Worm (Caenorhabditis elegans) whole organism, young adult: Measurements from ENCODE around the gene C56C10.4.

Source experiments
- B0035.1 ChIP-seq: sonication (generic microtip); optimal IDR thresholded peaks from 2 replicates; lab custom pipeline; 2016; ENCODE audit warnings: missing genetic modification characterization, mild to moderate bottlenecking, missing compliant biosample characterization, missing genotype, missing genetic modification reagents
- F33H1.4 ChIP-seq: fragments of 200-800 bp; sonication (Bioruptor generic); IDR thresholded peaks from 2 replicates; pipeline ENCODE4 v1.3.6; 2022; ENCODE audit warnings: missing genetic modification reagents, missing genetic modification characterization, missing compliant biosample characterization
- F39B2.1 ChIP-seq: fragments of 200-800 bp; sonication (Bioruptor generic); IDR thresholded peaks from 2 replicates; pipeline ENCODE4 v1.3.6; 2022; ENCODE audit warnings: missing genetic modification reagents, missing genetic modification characterization, missing compliant biosample characterization
- T26A5.8 ChIP-seq: sonication (generic microtip); optimal IDR thresholded peaks from 2 replicates; lab custom pipeline; 2016; ENCODE audit warnings: missing genetic modification characterization, missing compliant biosample characterization
- Y53G8AR.9 ChIP-seq: fragments of 200-800 bp; sonication (Bioruptor generic); conservative IDR thresholded peaks from 2 replicates; pipeline ENCODE4 v1.3.6; 2022; ENCODE audit warnings: missing genetic modification reagents, missing genetic modification characterization, missing compliant biosample characterization
- Y56A3A.18 ChIP-seq: fragments of 200-800 bp; sonication (Bioruptor generic); IDR thresholded peaks from 2 replicates; pipeline ENCODE4 v1.3.6; 2022; ENCODE audit warnings: missing genetic modification reagents, missing genetic modification characterization, missing compliant biosample characterization
- Y79H2A.3 ChIP-seq: fragments of 200-800 bp; sonication (Bioruptor generic); conservative IDR thresholded peaks from 2 replicates; pipeline ENCODE4 v1.3.6; 2022; ENCODE audit warnings: missing genetic modification reagents, missing genetic modification characterization, missing compliant biosample characterization
- Y95B8A.8 ChIP-seq: fragments of 200-800 bp; sonication (Bioruptor generic); IDR thresholded peaks from 2 replicates; pipeline ENCODE4 v1.3.6; 2022; ENCODE audit warnings: missing genetic modification reagents, missing genetic modification characterization, missing compliant biosample characterization
- ZK185.1 ChIP-seq: sonication (generic microtip); optimal IDR thresholded peaks from 2 replicates; lab custom pipeline; 2016; ENCODE audit warnings: mild to moderate bottlenecking, missing genetic modification characterization, missing compliant biosample characterization; ENCODE audit not compliant: poor library complexity, severe bottlenecking
- akir-1 ChIP-seq: fragments of 200-800 bp; sonication (Bioruptor generic); optimal IDR thresholded peaks from 2 replicates; lab custom pipeline; 2018; ENCODE audit warnings: mild to moderate bottlenecking, missing genetic modification characterization, moderate library complexity, missing compliant biosample characterization
- ama-1 ChIP-seq, 3 experiments: fragments of 150-350 bp in 1 of 3; sonication (generic microtip) in 2 of 3; optimal IDR thresholded peaks; 2 replicates each; lab custom pipeline; 2014 to 2018; ENCODE audit warnings: missing biosample characterization in 2 of 3, missing genetic modification characterization in 2 of 3, missing genetic modification reagents in 2 of 3
- aptf-3 ChIP-seq: fragments of 200-800 bp; sonication (Bioruptor generic); IDR thresholded peaks from 2 replicates; pipeline ENCODE4 v1.3.6; 2022; ENCODE audit warnings: missing genetic modification characterization, missing compliant biosample characterization
- attf-3 ChIP-seq: fragments of 200-800 bp; sonication (Bioruptor generic); conservative IDR thresholded peaks from 2 replicates; pipeline ENCODE4 v1.3.6; 2022; ENCODE audit warnings: missing genetic modification reagents, missing genetic modification characterization, missing compliant biosample characterization
- attf-5 ChIP-seq: fragments of 200-800 bp; sonication (Bioruptor generic); optimal IDR thresholded peaks from 2 replicates; lab custom pipeline; 2018; ENCODE audit warnings: mild to moderate bottlenecking, missing genetic modification characterization, missing compliant biosample characterization
- bed-2 ChIP-seq: fragments of 200-800 bp; sonication (Bioruptor generic); IDR thresholded peaks from 2 replicates; pipeline ENCODE4 v1.3.6; 2022; ENCODE audit warnings: missing genetic modification reagents, missing genetic modification characterization, missing compliant biosample characterization
- cebp-1 ChIP-seq, 2 experiments: fragments of 200-800 bp in 1 of 2; sonication (Bioruptor generic) in 1 of 2; sonication (generic microtip) in 1 of 2; IDR thresholded peaks in 1 of 2; optimal IDR thresholded peaks in 1 of 2; 2 replicates each; pipeline versions ENCODE4 v1.3.6 to Lab custom; 2017 to 2022; ENCODE audit warnings: missing compliant biosample characterization in 2 of 2, missing genetic modification characterization in 2 of 2, mild to moderate bottlenecking in 1 of 2, missing genetic modification reagents in 1 of 2, moderate library complexity in 1 of 2
- ceh-100 ChIP-seq: fragments of 200-800 bp; sonication (Bioruptor generic); IDR thresholded peaks from 2 replicates; pipeline ENCODE4 v1.3.6; 2022; ENCODE audit warnings: missing genetic modification reagents, missing genetic modification characterization, missing compliant biosample characterization
- ceh-27 ChIP-seq: fragments of 200-800 bp; sonication (Bioruptor generic); optimal IDR thresholded peaks from 2 replicates; lab custom pipeline; 2018; ENCODE audit warnings: mild to moderate bottlenecking, missing genetic modification characterization, moderate library complexity, missing compliant biosample characterization
- ceh-40 ChIP-seq: fragments of 200-800 bp; sonication (Bioruptor generic); IDR thresholded peaks from 2 replicates; pipeline ENCODE4 v1.3.6; 2022; ENCODE audit warnings: missing genetic modification characterization, missing compliant biosample characterization
- ceh-58 ChIP-seq: fragments of 200-800 bp; sonication (Bioruptor generic); IDR thresholded peaks from 2 replicates; pipeline ENCODE4 v1.3.6; 2022; ENCODE audit warnings: missing genetic modification characterization, missing compliant biosample characterization
- ceh-91 ChIP-seq: fragments of 200-800 bp; sonication (Bioruptor generic); IDR thresholded peaks from 2 replicates; pipeline ENCODE4 v1.3.6; 2022; ENCODE audit warnings: missing genetic modification reagents, missing genetic modification characterization, missing compliant biosample characterization
- chd-7 ChIP-seq: sonication (generic microtip); optimal IDR thresholded peaks from 2 replicates; lab custom pipeline; 2016; ENCODE audit warnings: mild to moderate bottlenecking, missing genetic modification characterization, moderate library complexity, missing compliant biosample characterization
- dox-1 ChIP-seq: fragments of 200-800 bp; sonication (Bioruptor generic); IDR thresholded peaks from 2 replicates; pipeline ENCODE4 v1.3.6; 2022; ENCODE audit warnings: missing genetic modification reagents, missing genetic modification characterization, missing compliant biosample characterization
- dpl-1 ChIP-seq: fragments of 150-350 bp; optimal IDR thresholded peaks from 2 replicates; lab custom pipeline; 2014; ENCODE audit warnings: missing biosample characterization, missing genetic modification reagents, missing genetic modification characterization
- egrh-3 ChIP-seq: fragments of 200-800 bp; sonication (Bioruptor generic); IDR thresholded peaks from 2 replicates; pipeline ENCODE4 v1.3.6; 2022; ENCODE audit warnings: missing genetic modification reagents, missing genetic modification characterization, missing compliant biosample characterization
- fkh-3 ChIP-seq: sonication (generic microtip); optimal IDR thresholded peaks from 2 replicates; lab custom pipeline; 2016; ENCODE audit warnings: mild to moderate bottlenecking, missing genetic modification characterization, missing compliant biosample characterization
- hmg-1.2 ChIP-seq: fragments of 200-800 bp; sonication (Bioruptor generic); IDR thresholded peaks from 2 replicates; pipeline ENCODE4 v1.3.6; 2022; ENCODE audit warnings: missing genetic modification reagents, missing genetic modification characterization, missing compliant biosample characterization
- hrde-1 ChIP-seq: sonication (generic microtip); optimal IDR thresholded peaks from 2 replicates; lab custom pipeline; 2016; ENCODE audit warnings: missing genetic modification characterization, mild to moderate bottlenecking, missing compliant biosample characterization, moderate library complexity, missing genotype, missing genetic modification reagents, borderline replicate concordance
- let-607 ChIP-seq, 2 experiments: fragments of 200-800 bp in 1 of 2; sonication (Bioruptor generic) in 1 of 2; sonication (generic microtip) in 1 of 2; optimal IDR thresholded peaks; 2 replicates each; lab custom pipeline; 2016 to 2018; ENCODE audit warnings: mild to moderate bottlenecking in 2 of 2, missing compliant biosample characterization in 2 of 2, missing genetic modification characterization in 2 of 2, moderate library complexity in 2 of 2, missing genotype in 1 of 2
- lin-40 ChIP-seq: sonication (generic microtip); optimal IDR thresholded peaks from 2 replicates; lab custom pipeline; 2016; ENCODE audit warnings: missing genetic modification characterization, mild to moderate bottlenecking, missing compliant biosample characterization, missing genotype, missing genetic modification reagents
- lin-54 ChIP-seq: fragments of 200-800 bp; sonication (Bioruptor generic); optimal IDR thresholded peaks from 2 replicates; lab custom pipeline; 2018; ENCODE audit warnings: mild to moderate bottlenecking, missing genetic modification characterization, missing compliant biosample characterization
- lsl-1 ChIP-seq: fragments of 200-800 bp; sonication (Bioruptor generic); optimal IDR thresholded peaks from 2 replicates; lab custom pipeline; 2018; ENCODE audit warnings: mild to moderate bottlenecking, missing genetic modification characterization, moderate library complexity, missing compliant biosample characterization
- madf-6 ChIP-seq: fragments of 200-800 bp; sonication (Bioruptor generic); IDR thresholded peaks from 2 replicates; pipeline ENCODE4 v1.3.6; 2022; ENCODE audit warnings: missing genetic modification reagents, missing genetic modification characterization, missing compliant biosample characterization
- mcd-1 ChIP-seq: fragments of 200-800 bp; sonication (Bioruptor generic); IDR thresholded peaks from 2 replicates; pipeline ENCODE4 v1.3.6; 2022; ENCODE audit warnings: missing genetic modification reagents, missing genetic modification characterization, missing compliant biosample characterization
- mel-28 ChIP-seq: sonication (generic microtip); optimal IDR thresholded peaks from 2 replicates; lab custom pipeline; 2016; ENCODE audit warnings: borderline replicate concordance, mild to moderate bottlenecking, missing genetic modification characterization, missing compliant biosample characterization
- nhr-90 ChIP-seq: sonication (generic microtip); optimal IDR thresholded peaks from 2 replicates; lab custom pipeline; 2016; ENCODE audit warnings: missing genotype, mild to moderate bottlenecking, missing genetic modification characterization, missing compliant biosample characterization
- pbrm-1 ChIP-seq: fragments of 200-800 bp; sonication (Bioruptor generic); IDR thresholded peaks from 2 replicates; pipeline ENCODE4 v1.3.6; 2022; ENCODE audit warnings: missing genetic modification reagents, missing genetic modification characterization, missing compliant biosample characterization
- rpc-1 ChIP-seq, 2 experiments: fragments of 150-350 bp in 1 of 2; sonication (generic microtip) in 1 of 2; optimal IDR thresholded peaks; 2 replicates each; lab custom pipeline; 2014 to 2018; ENCODE audit warnings: missing biosample characterization in 1 of 2, missing genetic modification characterization in 1 of 2, missing genetic modification reagents in 1 of 2, missing genotype in 1 of 2
- snpc-1.3 ChIP-seq: sonication (generic microtip); optimal IDR thresholded peaks from 2 replicates; lab custom pipeline; 2017; ENCODE audit warnings: missing genetic modification characterization, mild to moderate bottlenecking, missing compliant biosample characterization, antibody characterized with exemption, moderate library complexity, missing genotype, missing genetic modification reagents; ENCODE audit not compliant: insufficient read depth
- snpc-4 ChIP-seq, 5 experiments: fragments of 150-350 bp in 1 of 5; sonication (generic microtip) in 4 of 5; optimal IDR thresholded peaks; 2 replicates each; lab custom pipeline; 2014 to 2018; ENCODE audit warnings: missing genetic modification characterization in 5 of 5, missing biosample characterization in 3 of 5, antibody characterized with exemption in 2 of 5, mild to moderate bottlenecking in 2 of 5, missing compliant biosample characterization in 2 of 5, missing genotype in 2 of 5, moderate library complexity in 2 of 5, missing genetic modification reagents in 1 of 5
- tbp1 ChIP-seq: fragments of 200-800 bp; sonication (Bioruptor generic); optimal IDR thresholded peaks from 2 replicates; lab custom pipeline; 2018; ENCODE audit warnings: mild to moderate bottlenecking, missing genetic modification characterization, missing compliant biosample characterization
- ztf-18 ChIP-seq: sonication (generic microtip); optimal IDR thresholded peaks from 2 replicates; lab custom pipeline; 2016; ENCODE audit warnings: missing genotype, mild to moderate bottlenecking, missing genetic modification characterization, missing compliant biosample characterization
- ztf-6 ChIP-seq: fragments of 200-800 bp; sonication (Bioruptor generic); IDR thresholded peaks from 2 replicates; pipeline ENCODE4 v1.3.6; 2022; ENCODE audit warnings: missing genetic modification reagents, missing genetic modification characterization, missing compliant biosample characterization

The C56C10.4 gene

ce11 chrII:6600973-6601372 lies 18.1 kb downstream of the C56C10.4 start, which contains the start of gene vps-33.2:
vps-33.2 (plus strand) TSS chrII:6601216.
- TF ChIP-seq F33H1.4 (GFP tag; lab: Robert Waterston, UW) (peak; percentile 51; the same call in 1 of the 2 replicates), akir-1 (GFP tag; lab: Kevin White, UChicago) (no peak), dpl-1 (GFP tag; lab: Kevin White, UChicago) (no peak), pbrm-1 (GFP tag; lab: Robert Waterston, UW) (0 out of 2 replicates have a peak, but pooled peaks have one; percentile 16), nhr-90 (tag; lab: Kevin White, UChicago) (no peak), ceh-40 (GFP tag; lab: Robert Waterston, UW) (no peak), ama-1 (optimal IDR thresholded peaks at IDR 0.05; lab: Kevin White, UChicago) (no peak), ama-1 (GFP tag; optimal IDR thresholded peaks at IDR 0.05; lab: Kevin White, UChicago) (no peak), fkh-3 (no peak), F39B2.1 (GFP tag; lab: Robert Waterston, UW) (no peak), snpc-1.3 (no peak), ztf-18 (tag; lab: Kevin White, UChicago) (no peak), rpc-1 (optimal IDR thresholded peaks at IDR 0.05; lab: Kevin White, UChicago) (no peak), rpc-1 (tag; optimal IDR thresholded peaks at IDR 0.05; lab: Kevin White, UChicago) (no peak), ZK185.1 (tag; lab: Kevin White, UChicago) (peak; percentile 34), lsl-1 (peak; percentile 50), attf-5 (GFP tag; lab: Kevin White, UChicago) (no peak), tbp1 (GFP tag; lab: Kevin White, UChicago) (peak; percentile 27), hrde-1 (tag; lab: Kevin White, UChicago) (no peak), bed-2 (no peak), Y56A3A.18 (GFP tag; lab: Robert Waterston, UW) (no peak), madf-6 (GFP tag; lab: Robert Waterston, UW) (peak; percentile 64), mcd-1 (peak; percentile 47; the same call in 1 of the 2 replicates), hmg-1.2 (GFP tag; lab: Robert Waterston, UW) (peak; percentile 99), Y79H2A.3 (GFP tag; lab: Robert Waterston, UW) (no peak), attf-3 (GFP tag; lab: Robert Waterston, UW) (0 out of 2 replicates have a peak, but pooled peaks have one; percentile 33), mel-28 (no peak), aptf-3 (GFP tag; lab: Robert Waterston, UW) (no peak), Y53G8AR.9 (GFP tag; lab: Robert Waterston, UW) (no peak), lin-54 (GFP tag; lab: Kevin White, UChicago) (peak; percentile 3), cebp-1 (GFP tag; IDR thresholded peaks at IDR 0.05; lab: Robert Waterston, UW) (no peak), cebp-1 (tag; optimal IDR thresholded peaks at IDR 0.05; lab: Kevin White, UChicago) (peak; percentile 41), lin-40 (peak; percentile 3), dox-1 (GFP tag; lab: Robert Waterston, UW) (peak; percentile 38; the same call in 1 of the 2 replicates), ceh-27 (GFP tag; lab: Kevin White, UChicago) (no peak), ceh-91 (no peak), snpc-4 (GFP tag; optimal IDR thresholded peaks at IDR 0.05; lab: Kevin White, UChicago) (no peak), snpc-4 (tag; optimal IDR thresholded peaks at IDR 0.05; lab: Kevin White, UChicago) (peak in 1 of 4 experiments; percentile 4)

DNA sequence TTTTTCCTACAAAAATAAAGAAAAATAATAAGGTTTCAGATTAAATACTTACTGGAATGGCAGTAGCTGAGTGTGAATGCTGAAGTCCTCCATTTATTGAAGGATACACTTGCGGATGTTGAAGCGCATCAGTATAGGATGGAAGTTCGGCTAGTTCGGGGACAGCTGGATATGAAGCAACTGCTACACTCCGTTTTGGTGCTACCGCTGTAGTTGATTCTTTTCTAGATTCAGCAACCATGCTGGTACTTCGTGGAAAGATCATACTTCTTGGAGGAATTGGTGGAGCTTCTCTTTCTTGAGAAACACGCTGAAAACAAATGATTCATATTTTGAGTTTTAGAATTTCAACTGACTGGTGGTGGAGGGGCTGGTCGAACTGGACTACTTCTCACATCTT lies 25.8 kb downstream of the C56C10.4 start:
- no peak for TF ChIP-seq chd-7
- no peak for TF ChIP-seq ceh-100 (GFP tag; lab: Robert Waterston, UW)
- TF ChIP-seq Y95B8A.8 = no peak
- TF ChIP-seq ceh-58 (GFP tag; lab: Robert Waterston, UW) = no peak
- no peak for TF ChIP-seq let-607 (tag; optimal IDR thresholded peaks at IDR 0.05; lab: Kevin White, UChicago)
- TF ChIP-seq T26A5.8 (tag; lab: Kevin White, UChicago) = no peak
- TF ChIP-seq egrh-3 (GFP tag; lab: Robert Waterston, UW) = no peak
- TF ChIP-seq ztf-6 (GFP tag; lab: Robert Waterston, UW) = no peak
- no peak for TF ChIP-seq mel-28
- TF ChIP-seq B0035.1 = no peak
- TF ChIP-seq, all 124 proteins: peak for 0
